Worm (Caenorhabditis elegans) whole organism, early embryonic: ENCODE data around the gene F38B6.3.

Source experiments
- B0310.2 ChIP-seq: sonication (generic microtip); optimal IDR thresholded peaks from 2 replicates; lab custom pipeline; 2016; ENCODE audit warnings: mild to moderate bottlenecking, missing genetic modification characterization, missing compliant biosample characterization
- ama-1 ChIP-seq: fragments of 150-350 bp; optimal IDR thresholded peaks from 2 replicates; lab custom pipeline; 2014
- ceh-13 ChIP-seq: fragments of 200-800 bp; sonication (Bioruptor generic); optimal IDR thresholded peaks from 2 replicates; lab custom pipeline; 2018; ENCODE audit warnings: mild to moderate bottlenecking, missing genetic modification characterization, missing compliant biosample characterization
- flt-1 ChIP-seq: fragments of 200-800 bp; sonication (Bioruptor generic); IDR thresholded peaks from 2 replicates; pipeline ENCODE4 v1.3.6; 2022; ENCODE audit warnings: missing genetic modification characterization, missing compliant biosample characterization
- hmbx-1 ChIP-seq: sonication (generic microtip); optimal IDR thresholded peaks from 2 replicates; lab custom pipeline; 2016; ENCODE audit warnings: mild to moderate bottlenecking, missing genetic modification characterization, missing compliant biosample characterization
- hmg-4 ChIP-seq: fragments of 200-800 bp; sonication (Bioruptor generic); optimal IDR thresholded peaks from 2 replicates; lab custom pipeline; 2018; ENCODE audit warnings: mild to moderate bottlenecking, missing genetic modification characterization, missing compliant biosample characterization
- scrt-1 ChIP-seq: fragments of 200-800 bp; sonication (Bioruptor generic); IDR thresholded peaks from 2 replicates; pipeline ENCODE4 v1.3.6; 2022; ENCODE audit warnings: missing genetic modification characterization, missing compliant biosample characterization
- sea-1 ChIP-seq: fragments of 200-800 bp; sonication (Bioruptor generic); conservative IDR thresholded peaks from 2 replicates; pipeline ENCODE4 v1.3.6; 2022; ENCODE audit warnings: missing genetic modification characterization, missing compliant biosample characterization
- tbx-11 ChIP-seq: fragments of 200-800 bp; sonication (Bioruptor generic); IDR thresholded peaks from 2 replicates; pipeline ENCODE4 v1.3.6; 2022; ENCODE audit warnings: missing genetic modification characterization, missing compliant biosample characterization
- tra-4 ChIP-seq: sonication (generic microtip); optimal IDR thresholded peaks from 2 replicates; lab custom pipeline; 2017; ENCODE audit warnings: missing genetic modification characterization, missing compliant biosample characterization

DNA sequence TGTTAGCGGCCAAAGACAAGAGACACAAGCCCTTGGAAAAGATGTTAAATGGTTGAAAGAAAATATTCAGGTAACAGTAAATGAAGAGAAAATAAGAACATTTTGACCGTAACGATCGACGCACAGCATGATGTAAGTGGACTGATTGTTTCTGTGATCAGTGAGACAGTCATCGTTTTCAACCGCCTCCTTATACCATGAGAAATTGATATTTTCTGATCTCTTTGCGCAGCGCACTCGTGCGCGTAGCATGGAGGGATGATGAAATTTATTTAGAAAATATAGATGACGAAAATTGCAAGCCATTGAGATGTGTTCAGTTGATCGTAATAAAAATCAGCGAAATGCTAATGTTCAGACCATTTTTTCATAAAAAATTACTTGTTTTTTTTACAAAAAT is 43.9 kb upstream of the F38B6.3 start:
- TF ChIP-seq flt-1 (GFP tag; lab: Robert Waterston, UW) (no peak), scrt-1 (GFP tag; lab: Robert Waterston, UW) (no peak), sea-1 (GFP tag; lab: Robert Waterston, UW) (no peak), ama-1 (lab: Kevin White, UChicago) (no peak), tra-4 (tag; lab: Kevin White, UChicago) (no peak), hmbx-1 (tag; lab: Kevin White, UChicago) (no peak), tbx-11 (no peak), B0310.2 (tag; lab: Kevin White, UChicago) (no peak), ceh-13 (GFP tag; lab: Kevin White, UChicago) (no peak), hmg-4 (GFP tag; lab: Kevin White, UChicago) (no peak)
